Worm (Caenorhabditis elegans) whole organism, L4/young adult: ENCODE measurements around the gene dpf-4.

ENCODE experiments used
- W03F9.2 ChIP-seq: fragments of 150-350 bp; optimal IDR thresholded peaks from 2 replicates; lab custom pipeline; 2014; ENCODE audit warnings: missing biosample characterization, missing genetic modification characterization
- dao-5 ChIP-seq: sonication (generic microtip); optimal IDR thresholded peaks from 2 replicates; lab custom pipeline; 2016; ENCODE audit warnings: missing genotype, missing genetic modification characterization, moderate library complexity, missing compliant biosample characterization
- him-1 ChIP-seq: sonication (generic microtip); optimal IDR thresholded peaks from 2 replicates; lab custom pipeline; 2016; ENCODE audit warnings: missing genotype, missing genetic modification reagents, missing genetic modification characterization, missing compliant biosample characterization

Gene dpf-4

ce11 chrIII:5859008-5859407, at the start of gene dpf-4:
Gene dpf-4 (plus strand): TSS chrIII:5859308.
- TF ChIP-seq dao-5 (tag; lab: Kevin White, UChicago) (no peak), him-1 (tag; lab: Kevin White, UChicago) (no peak), W03F9.2 (tag; lab: Kevin White, UChicago) (no peak)

- TF ChIP-seq him-1 (tag; lab: Kevin White, UChicago) (no peak), W03F9.2 (tag; lab: Kevin White, UChicago) (no peak), dao-5 (tag; lab: Kevin White, UChicago) (no peak)
Measured at ce11 chrIII:5810012-5810411, 49.1 kb upstream of the dpf-4 start.

- TF ChIP-seq him-1 (tag; lab: Kevin White, UChicago) = no peak
- TF ChIP-seq W03F9.2 (tag; lab: Kevin White, UChicago) = no peak
- no peak for TF ChIP-seq dao-5 (tag; lab: Kevin White, UChicago)
Measured at ce11 chrIII:5811957-5812356, 47.2 kb upstream of the dpf-4 start.

ce11 chrIII:5812672-5813071, 46.4 kb upstream of the dpf-4 start:
- TF ChIP-seq him-1 (tag; lab: Kevin White, UChicago) (no peak), W03F9.2 (tag; lab: Kevin White, UChicago) (no peak), dao-5 (tag; lab: Kevin White, UChicago) (no peak)

- peak; percentile 1 for TF ChIP-seq W03F9.2 (tag; lab: Kevin White, UChicago)
- TF ChIP-seq dao-5 (tag; lab: Kevin White, UChicago) = no peak
Measured at ce11 chrIII:5813501-5813900, 45.6 kb upstream of the dpf-4 start.

ce11 chrIII:5814098-5814497, 45.0 kb upstream of the dpf-4 start:
- no peak for TF ChIP-seq W03F9.2 (tag; lab: Kevin White, UChicago)
- no peak for TF ChIP-seq him-1 (tag; lab: Kevin White, UChicago)
- no peak for TF ChIP-seq dao-5 (tag; lab: Kevin White, UChicago)

ce11 chrIII:5814799-5815198, 44.3 kb upstream of the dpf-4 start, which contains the start of gene R12B2.7:
Gene R12B2.7 (plus strand): TSS chrIII:5815045.
- TF ChIP-seq W03F9.2 (tag; lab: Kevin White, UChicago) (no peak), him-1 (tag; lab: Kevin White, UChicago) (no peak), dao-5 (tag; lab: Kevin White, UChicago) (no peak)

- TF ChIP-seq W03F9.2 (tag; lab: Kevin White, UChicago) (no peak), him-1 (tag; lab: Kevin White, UChicago) (no peak), dao-5 (tag; lab: Kevin White, UChicago) (no peak)
Measured at ce11 chrIII:5815932-5816331, 43.2 kb upstream of the dpf-4 start, which contains the start of gene sma-4. Gene sma-4 (plus strand): TSS chrIII:5816232.

- TF ChIP-seq him-1 (tag; lab: Kevin White, UChicago) (no peak), W03F9.2 (tag; lab: Kevin White, UChicago) (no peak), dao-5 (tag; lab: Kevin White, UChicago) (no peak)
Measured at ce11 chrIII:5822816-5823215, 36.3 kb upstream of the dpf-4 start.

ce11 chrIII:5823617-5824016, 35.5 kb upstream of the dpf-4 start, which contains the start of gene R12B2.8:
Gene R12B2.8 (plus strand): TSS chrIII:5823917.
- TF ChIP-seq dao-5 (tag; lab: Kevin White, UChicago) (no peak), him-1 (tag; lab: Kevin White, UChicago) (no peak), W03F9.2 (tag; lab: Kevin White, UChicago) (no peak)

ce11 chrIII:5824450-5824972, 34.6 kb upstream of the dpf-4 start:
- no peak for TF ChIP-seq him-1 (tag; lab: Kevin White, UChicago)
- TF ChIP-seq dao-5 (tag; lab: Kevin White, UChicago) = no peak
- no peak for TF ChIP-seq W03F9.2 (tag; lab: Kevin White, UChicago)

ce11 chrIII:5826895-5827437, 32.1 kb upstream of the dpf-4 start:
- peak; percentile 39 for TF ChIP-seq him-1 (tag; lab: Kevin White, UChicago)
- TF ChIP-seq dao-5 (tag; lab: Kevin White, UChicago) = no peak

ce11 chrIII:5828065-5828464, 31.0 kb upstream of the dpf-4 start:
- TF ChIP-seq him-1 (tag; lab: Kevin White, UChicago) = no peak
- no peak for TF ChIP-seq dao-5 (tag; lab: Kevin White, UChicago)
- no peak for TF ChIP-seq W03F9.2 (tag; lab: Kevin White, UChicago)

- TF ChIP-seq W03F9.2 (tag; lab: Kevin White, UChicago) (no peak), him-1 (tag; lab: Kevin White, UChicago) (no peak), dao-5 (tag; lab: Kevin White, UChicago) (no peak)
Measured at ce11 chrIII:5832442-5832841, 26.7 kb upstream of the dpf-4 start.
